Fruit fly (Drosophila melanogaster) whole organism, embryonic: ENCODE measurements around the gene Klp64D.

ENCODE experiments used
- BEAF-32 ChIP-seq: fragments of 200-800 bp; sonication (Bioruptor generic); optimal IDR thresholded peaks from 3 replicates; lab custom pipeline; 2017; ENCODE audit warnings: missing biosample characterization, missing genetic modification characterization, mild to moderate bottlenecking, moderate library complexity, missing genetic modification reagents
- Bdp1 ChIP-seq: fragments of 200-800 bp; sonication (Bioruptor generic); optimal IDR thresholded peaks from 3 replicates; lab custom pipeline; 2016; ENCODE audit warnings: missing biosample characterization, missing genetic modification characterization
- Blimp-1 ChIP-seq: fragments of 200-800 bp; sonication (Bioruptor generic); optimal IDR thresholded peaks from 3 replicates; lab custom pipeline; 2018; ENCODE audit warnings: missing biosample characterization, missing genetic modification characterization, mild to moderate bottlenecking, moderate library complexity, missing genetic modification reagents
- C15 ChIP-seq: fragments of 200-800 bp; sonication (Bioruptor generic); IDR thresholded peaks from 3 replicates; pipeline ENCODE4 v1.3.6; 2022; ENCODE audit warnings: missing biosample characterization, missing genetic modification characterization
- CG10654 ChIP-seq: fragments of 200-800 bp; sonication (Bioruptor generic); optimal IDR thresholded peaks from 2 replicates; lab custom pipeline; 2016; ENCODE audit warnings: missing biosample characterization, missing genetic modification characterization
- CG11093 ChIP-seq: fragments of 200-800 bp; sonication (Bioruptor generic); IDR thresholded peaks from 3 replicates; pipeline ENCODE4 v1.3.6; 2022; ENCODE audit warnings: missing biosample characterization, missing genetic modification characterization
- CG11560 ChIP-seq: fragments of 200-800 bp; sonication (Bioruptor generic); IDR thresholded peaks from 3 replicates; pipeline ENCODE4 v1.3.6; 2022; ENCODE audit warnings: missing biosample characterization, missing genetic modification characterization
- CG12391 ChIP-seq: fragments of 200-800 bp; sonication (Bioruptor generic); optimal IDR thresholded peaks from 3 replicates; lab custom pipeline; 2018; ENCODE audit warnings: missing biosample characterization, mild to moderate bottlenecking, missing genetic modification characterization, moderate library complexity
- CG12659 ChIP-seq: fragments of 200-800 bp; sonication (Bioruptor generic); optimal IDR thresholded peaks from 3 replicates; lab custom pipeline; 2017; ENCODE audit warnings: mild to moderate bottlenecking, missing biosample characterization, missing genetic modification reagents, missing genetic modification characterization
- CG13775 ChIP-seq: fragments of 200-800 bp; sonication (Bioruptor generic); optimal IDR thresholded peaks from 3 replicates; lab custom pipeline; 2017; ENCODE audit warnings: missing biosample characterization, mild to moderate bottlenecking, missing genetic modification characterization
- CG17568 ChIP-seq: fragments of 200-800 bp; sonication (Bioruptor generic); optimal IDR thresholded peaks from 2 replicates; lab custom pipeline; 2018; ENCODE audit warnings: missing biosample characterization, mild to moderate bottlenecking, missing genetic modification characterization, moderate library complexity
- CG18599 ChIP-seq: fragments of 200-800 bp; sonication (Bioruptor generic); optimal IDR thresholded peaks from 3 replicates; lab custom pipeline; 2017; ENCODE audit warnings: missing biosample characterization, missing genetic modification characterization, mild to moderate bottlenecking, moderate library complexity, missing genetic modification reagents
- CG2678 ChIP-seq: fragments of 200-800 bp; sonication (Bioruptor generic); optimal IDR thresholded peaks from 3 replicates; lab custom pipeline; 2019; ENCODE audit warnings: missing biosample characterization, mild to moderate bottlenecking, missing genetic modification characterization, moderate library complexity
- CG30020 ChIP-seq: fragments of 200-800 bp; optimal IDR thresholded peaks from 2 replicates; lab custom pipeline; 2019; ENCODE audit warnings: missing biosample characterization, mild to moderate bottlenecking, missing genetic modification characterization, moderate library complexity
- CG31441 ChIP-seq: fragments of 200-800 bp; sonication (Bioruptor generic); IDR thresholded peaks from 2 replicates; pipeline ENCODE4 v1.3.6; 2022; ENCODE audit warnings: missing biosample characterization, missing genetic modification characterization
- CG4360 ChIP-seq: fragments of 200-800 bp; sonication (Bioruptor generic); IDR thresholded peaks from 2 replicates; pipeline ENCODE4 v1.3.6; 2022; ENCODE audit warnings: missing biosample characterization, missing genetic modification characterization
- CG4730 ChIP-seq: fragments of 200-800 bp; sonication (Bioruptor generic); IDR thresholded peaks from 2 replicates; pipeline ENCODE4 v1.3.6; 2022; ENCODE audit warnings: missing biosample characterization, missing genetic modification characterization
- CG5953 ChIP-seq: fragments of 200-800 bp; sonication (Bioruptor generic); IDR thresholded peaks from 2 replicates; pipeline ENCODE4 v1.3.6; 2022; ENCODE audit warnings: missing biosample characterization, missing genetic modification characterization
- CG6765 ChIP-seq: fragments of 200-800 bp; sonication (Bioruptor generic); optimal IDR thresholded peaks from 3 replicates; lab custom pipeline; 2017; ENCODE audit warnings: missing biosample characterization, mild to moderate bottlenecking, missing genetic modification characterization
- CG8944 ChIP-seq: fragments of 200-800 bp; sonication (Bioruptor generic); optimal IDR thresholded peaks from 3 replicates; lab custom pipeline; 2016; ENCODE audit warnings: missing biosample characterization, missing genetic modification characterization
- CG9437 ChIP-seq: fragments of 200-800 bp; sonication (Bioruptor generic); optimal IDR thresholded peaks from 2 replicates; lab custom pipeline; 2018; ENCODE audit warnings: missing biosample characterization, mild to moderate bottlenecking, missing genetic modification characterization
- Dfd ChIP-seq, 2 experiments: fragments of >200 bp; optimal IDR thresholded peaks; 2 replicates each; lab custom pipeline; 2017; ENCODE audit warnings: missing biosample characterization in 2 of 2, missing genetic modification characterization in 2 of 2
- Dp ChIP-seq: fragments of 200-800 bp; sonication (Bioruptor generic); optimal IDR thresholded peaks from 2 replicates; lab custom pipeline; 2018; ENCODE audit warnings: missing biosample characterization, mild to moderate bottlenecking, missing genetic modification characterization, moderate library complexity
- ERR ChIP-seq: fragments of 200-800 bp; sonication (Bioruptor generic); optimal IDR thresholded peaks from 2 replicates; lab custom pipeline; 2016; ENCODE audit warnings: missing biosample characterization, missing genetic modification characterization
- Eip74EF ChIP-seq, 2 experiments: fragments of 200-800 bp in 1 of 2; fragments of >200 bp in 1 of 2; sonication (Bioruptor generic) in 1 of 2; optimal IDR thresholded peaks; 2 replicates each; lab custom pipeline; 2017 to 2019; ENCODE audit warnings: missing biosample characterization in 2 of 2, missing genetic modification characterization in 2 of 2, mild to moderate bottlenecking in 1 of 2, moderate library complexity in 1 of 2
- Fer3 ChIP-seq: fragments of 200-800 bp; sonication (Bioruptor generic); optimal IDR thresholded peaks from 2 replicates; lab custom pipeline; 2018; ENCODE audit warnings: missing biosample characterization, mild to moderate bottlenecking, missing genetic modification characterization, moderate library complexity
- HmgZ ChIP-seq: fragments of 200-800 bp; sonication (Bioruptor generic); optimal IDR thresholded peaks from 2 replicates; lab custom pipeline; 2018; ENCODE audit warnings: missing biosample characterization, mild to moderate bottlenecking, missing genetic modification characterization
- Hmr ChIP-seq: fragments of 200-800 bp; sonication (Bioruptor generic); optimal IDR thresholded peaks from 3 replicates; lab custom pipeline; 2017; ENCODE audit warnings: mild to moderate bottlenecking, missing biosample characterization, missing genetic modification reagents, missing genetic modification characterization
- Meics ChIP-seq: fragments of 200-800 bp; sonication (Bioruptor generic); optimal IDR thresholded peaks from 2 replicates; lab custom pipeline; 2017; ENCODE audit warnings: missing biosample characterization, mild to moderate bottlenecking, missing genetic modification characterization
- NC2β ChIP-seq: fragments of 200-800 bp; sonication (Bioruptor generic); optimal IDR thresholded peaks from 2 replicates; lab custom pipeline; 2016; ENCODE audit warnings: missing biosample characterization, missing genetic modification characterization
- Opbp ChIP-seq: fragments of 200-800 bp; sonication (Bioruptor generic); IDR thresholded peaks from 3 replicates; pipeline ENCODE4 v1.3.6; 2022; ENCODE audit warnings: missing biosample characterization, missing genetic modification characterization; ENCODE audit not compliant: partially characterized antibody
- Ravus ChIP-seq: fragments of 200-800 bp; sonication (Bioruptor generic); IDR thresholded peaks from 2 replicates; pipeline ENCODE4 v1.3.6; 2022; ENCODE audit warnings: missing biosample characterization, missing genetic modification characterization
- Sox102F ChIP-seq: fragments of 200-800 bp; sonication (Bioruptor generic); optimal IDR thresholded peaks from 2 replicates; lab custom pipeline; 2018; ENCODE audit warnings: missing biosample characterization, mild to moderate bottlenecking, missing genetic modification characterization, moderate library complexity
- Sry-β ChIP-seq: fragments of 200-800 bp; sonication (Bioruptor generic); optimal IDR thresholded peaks from 2 replicates; lab custom pipeline; 2018; ENCODE audit warnings: missing biosample characterization, mild to moderate bottlenecking, missing genetic modification characterization, moderate library complexity
- cg ChIP-seq: fragments of 200-800 bp; sonication (Bioruptor generic); optimal IDR thresholded peaks from 3 replicates; lab custom pipeline; 2019; ENCODE audit warnings: missing biosample characterization, mild to moderate bottlenecking, missing genetic modification characterization, moderate library complexity
- crp ChIP-seq, 2 experiments: fragments of 200-800 bp; sonication (Bioruptor generic); optimal IDR thresholded peaks; 2 replicates in 1 of 2; 3 replicates in 1 of 2; lab custom pipeline; 2017; ENCODE audit warnings: missing biosample characterization in 2 of 2, missing genetic modification characterization in 2 of 2, mild to moderate bottlenecking in 1 of 2, moderate library complexity in 1 of 2
- danr ChIP-seq: fragments of 200-800 bp; sonication (Bioruptor generic); IDR thresholded peaks from 2 replicates; pipeline ENCODE4 v1.3.6; 2022; ENCODE audit warnings: missing biosample characterization, missing genetic modification characterization
- dati ChIP-seq: fragments of 200-800 bp; sonication (Bioruptor generic); IDR thresholded peaks from 2 replicates; pipeline ENCODE4 v1.3.6; 2022; ENCODE audit warnings: missing biosample characterization, missing genetic modification characterization
- dimm ChIP-seq: fragments of 200-800 bp; sonication (Bioruptor generic); IDR thresholded peaks from 2 replicates; pipeline ENCODE4 v1.3.6; 2022; ENCODE audit warnings: missing biosample characterization, missing genetic modification characterization
- grn ChIP-seq: fragments of 200-800 bp; sonication (Bioruptor generic); optimal IDR thresholded peaks from 3 replicates; lab custom pipeline; 2017; ENCODE audit warnings: missing biosample characterization, missing genetic modification characterization
- h ChIP-seq: fragments of >200 bp; optimal IDR thresholded peaks from 2 replicates; lab custom pipeline; 2017
- hb ChIP-seq: fragments of 200-800 bp; sonication (Bioruptor generic); IDR thresholded peaks from 3 replicates; pipeline ENCODE4 v1.3.6; 2022; ENCODE audit warnings: missing biosample characterization, missing genetic modification characterization; ENCODE audit not compliant: partially characterized antibody
- inv ChIP-seq: fragments of 200-800 bp; sonication (Bioruptor generic); IDR thresholded peaks from 2 replicates; pipeline ENCODE4 v1.3.6; 2022; ENCODE audit warnings: missing biosample characterization, missing genetic modification characterization; ENCODE audit not compliant: partially characterized antibody
- kni ChIP-seq: fragments of 200-800 bp; sonication (Bioruptor generic); optimal IDR thresholded peaks from 3 replicates; lab custom pipeline; 2017; ENCODE audit warnings: mild to moderate bottlenecking, missing biosample characterization, missing genetic modification reagents, missing genetic modification characterization
- nmo ChIP-seq: fragments of 200-800 bp; sonication (Bioruptor generic); optimal IDR thresholded peaks from 2 replicates; lab custom pipeline; 2018; ENCODE audit warnings: missing biosample characterization, mild to moderate bottlenecking, missing genetic modification characterization, moderate library complexity
- stc ChIP-seq: fragments of 200-800 bp; sonication (Bioruptor generic); IDR thresholded peaks from 2 replicates; pipeline ENCODE4 v1.3.6; 2022; ENCODE audit warnings: missing biosample characterization, missing genetic modification characterization
- sug ChIP-seq: fragments of 200-800 bp; optimal IDR thresholded peaks from 2 replicates; lab custom pipeline; 2019; ENCODE audit warnings: missing biosample characterization, mild to moderate bottlenecking, missing genetic modification characterization, moderate library complexity
- trem ChIP-seq: fragments of 200-800 bp; optimal IDR thresholded peaks from 3 replicates; lab custom pipeline; 2019; ENCODE audit warnings: missing biosample characterization, mild to moderate bottlenecking, missing genetic modification characterization, moderate library complexity
- unc-4 ChIP-seq: fragments of 200-800 bp; sonication (Bioruptor generic); IDR thresholded peaks from 2 replicates; pipeline ENCODE4 v1.3.6; 2022; ENCODE audit warnings: missing biosample characterization, missing genetic modification characterization; ENCODE audit not compliant: partially characterized antibody

Gene Klp64D

dm6 chr3L:5365880-5366507, 6.8 kb upstream of the Klp64D start, which contains the start of the genes Uev1A and Membrin:
Uev1A (minus strand) TSS chr3L:5366225.
Membrin (plus strand) TSS chr3L:5366455.
- no peak for TF ChIP-seq h (lab: Kevin White, UChicago)
- TF ChIP-seq CG2678 (tag; lab: Kevin White, UChicago) = no peak
- no peak for TF ChIP-seq CG8944 (GFP tag; lab: Kevin White, UChicago)
- no peak for TF ChIP-seq Ravus (GFP tag; lab: Robert Waterston, UW)
- 0 out of 3 replicates have a peak, but pooled peaks have one; percentile 34 for TF ChIP-seq Opbp (GFP tag; lab: Robert Waterston, UW)
- TF ChIP-seq C15 (GFP tag; lab: Robert Waterston, UW) = no peak
- TF ChIP-seq CG4360 = no peak
- TF ChIP-seq Sry-β (GFP tag; lab: Kevin White, UChicago) = peak; percentile 13
- no peak for TF ChIP-seq CG6765 (GFP tag; lab: Kevin White, UChicago)
- no peak for TF ChIP-seq dati (GFP tag; lab: Robert Waterston, UW)
- peak; percentile 4 to 80 for TF ChIP-seq crp (GFP tag; optimal IDR thresholded peaks at IDR 0.05; lab: Kevin White, UChicago)
- no peak for TF ChIP-seq CG13775 (GFP tag; lab: Kevin White, UChicago)
- TF ChIP-seq CG17568 = no peak
- TF ChIP-seq cg (GFP tag; lab: Kevin White, UChicago) = peak; percentile 47
- TF ChIP-seq CG31441 (GFP tag; lab: Robert Waterston, UW) = no peak
- TF ChIP-seq Dp (GFP tag; lab: Kevin White, UChicago) = peak; percentile 22
- TF ChIP-seq hb (GFP tag; lab: Robert Waterston, UW) = no peak
- peak; percentile 48 for TF ChIP-seq CG12659 (GFP tag; lab: Kevin White, UChicago)
- TF ChIP-seq ERR (GFP tag; lab: Kevin White, UChicago) = no peak
- peak; percentile 53 for TF ChIP-seq trem (tag; lab: Kevin White, UChicago)
- TF ChIP-seq Sox102F (GFP tag; lab: Kevin White, UChicago) = no peak
- no peak for TF ChIP-seq danr (GFP tag; lab: Robert Waterston, UW)
- no peak for TF ChIP-seq CG9437 (GFP tag; lab: Kevin White, UChicago)
- TF ChIP-seq Meics (GFP tag; lab: Kevin White, UChicago) = no peak
- no peak for TF ChIP-seq kni (GFP tag; lab: Kevin White, UChicago)
- no peak for TF ChIP-seq Eip74EF (GFP tag; optimal IDR thresholded peaks at IDR 0.05; lab: Kevin White, UChicago)
- TF ChIP-seq BEAF-32 (GFP tag; lab: Kevin White, UChicago) = peak; percentile 46
- peak; percentile 55 for TF ChIP-seq nmo (GFP tag; lab: Kevin White, UChicago)
- TF ChIP-seq NC2β (GFP tag; lab: Kevin White, UChicago) = no peak
- no peak for TF ChIP-seq stc (GFP tag; lab: Robert Waterston, UW)
- no peak for TF ChIP-seq CG11560
- 0 out of 2 replicates have a peak, but pooled peaks have one; percentile 19 for TF ChIP-seq unc-4 (GFP tag; lab: Robert Waterston, UW)
- TF ChIP-seq sug (tag; lab: Kevin White, UChicago) = no peak
- TF ChIP-seq CG5953 (GFP tag; lab: Robert Waterston, UW) = no peak
- TF ChIP-seq Dfd (GFP tag; optimal IDR thresholded peaks at IDR 0.05; lab: Kevin White, UChicago) = no peak
- TF ChIP-seq CG30020 (tag; lab: Kevin White, UChicago) = peak; percentile 12
- TF ChIP-seq CG10654 (GFP tag; lab: Kevin White, UChicago) = peak; percentile 11
- TF ChIP-seq Fer3 (tag; lab: Kevin White, UChicago) = no peak
- TF ChIP-seq inv (GFP tag; lab: Robert Waterston, UW) = no peak
- TF ChIP-seq Blimp-1 = no peak
- TF ChIP-seq Hmr (GFP tag; lab: Kevin White, UChicago) = no peak
- no peak for TF ChIP-seq CG4730
- TF ChIP-seq HmgZ = peak; percentile 17
- no peak for TF ChIP-seq Bdp1
- peak; percentile 49 for TF ChIP-seq grn
- no peak for TF ChIP-seq CG11093
- no peak for TF ChIP-seq CG18599
- TF ChIP-seq CG12391 (tag; lab: Kevin White, UChicago) = peak; percentile 41
- no peak for TF ChIP-seq dimm (GFP tag; lab: Robert Waterston, UW)
